Fruit fly (Drosophila melanogaster) whole organism, embryonic: ENCODE results near the gene CG31436.

Source experiments
- Asciz ChIP-seq: fragments of 200-800 bp; sonication (Bioruptor generic); optimal IDR thresholded peaks from 2 replicates; lab custom pipeline; 2017; ENCODE audit warnings: missing biosample characterization, mild to moderate bottlenecking, missing genetic modification characterization, missing genetic modification reagents
- Bgb ChIP-seq: fragments of 200-800 bp; sonication (Bioruptor generic); IDR thresholded peaks from 2 replicates; pipeline ENCODE4 v1.3.6; 2022; ENCODE audit warnings: missing biosample characterization, missing genetic modification characterization; ENCODE audit not compliant: partially characterized antibody
- CG10366 ChIP-seq: fragments of 200-800 bp; sonication (Bioruptor generic); IDR thresholded peaks from 2 replicates; pipeline ENCODE4 v1.3.6; 2022; ENCODE audit warnings: missing biosample characterization, missing genetic modification characterization
- CG11085 ChIP-seq: fragments of 200-800 bp; sonication (Bioruptor generic); IDR thresholded peaks from 2 replicates; pipeline ENCODE4 v1.3.6; 2022; ENCODE audit warnings: missing biosample characterization, missing genetic modification characterization
- CG12659 ChIP-seq: fragments of 200-800 bp; sonication (Bioruptor generic); optimal IDR thresholded peaks from 3 replicates; lab custom pipeline; 2017; ENCODE audit warnings: mild to moderate bottlenecking, missing biosample characterization, missing genetic modification reagents, missing genetic modification characterization
- CG12744 ChIP-seq: fragments of 200-800 bp; sonication (Bioruptor generic); optimal IDR thresholded peaks from 2 replicates; lab custom pipeline; 2016; ENCODE audit warnings: missing biosample characterization, missing genetic modification characterization
- CG13287 ChIP-seq: fragments of 200-800 bp; sonication (Bioruptor generic); IDR thresholded peaks from 2 replicates; pipeline ENCODE4 v1.3.6; 2022; ENCODE audit warnings: missing biosample characterization, missing genetic modification characterization; ENCODE audit not compliant: partially characterized antibody
- CG16815 ChIP-seq: fragments of 200-800 bp; sonication (Bioruptor generic); optimal IDR thresholded peaks from 3 replicates; lab custom pipeline; 2017; ENCODE audit warnings: missing biosample characterization, mild to moderate bottlenecking, missing genetic modification characterization
- CG17361 ChIP-seq: fragments of 200-800 bp; sonication (Bioruptor generic); IDR thresholded peaks from 3 replicates; pipeline ENCODE4 v1.3.6; 2022; ENCODE audit warnings: missing biosample characterization, missing genetic modification characterization
- CG17612 ChIP-seq: fragments of 200-800 bp; sonication (Bioruptor generic); IDR thresholded peaks from 2 replicates; pipeline ENCODE4 v1.3.6; 2022; ENCODE audit warnings: missing biosample characterization, missing genetic modification characterization
- CG18619 ChIP-seq: fragments of 200-800 bp; sonication (Bioruptor generic); optimal IDR thresholded peaks from 3 replicates; lab custom pipeline; 2017; ENCODE audit warnings: missing biosample characterization, mild to moderate bottlenecking, missing genetic modification characterization
- CG2678 ChIP-seq: fragments of 200-800 bp; sonication (Bioruptor generic); optimal IDR thresholded peaks from 3 replicates; lab custom pipeline; 2019; ENCODE audit warnings: missing biosample characterization, mild to moderate bottlenecking, missing genetic modification characterization, moderate library complexity
- CG31365 ChIP-seq: fragments of 200-800 bp; sonication (Bioruptor generic); optimal IDR thresholded peaks from 2 replicates; lab custom pipeline; 2018; ENCODE audit warnings: missing biosample characterization, mild to moderate bottlenecking, missing genetic modification characterization
- CG32772 ChIP-seq: fragments of 200-800 bp; sonication (Bioruptor generic); IDR thresholded peaks from 2 replicates; pipeline ENCODE4 v1.3.6; 2022; ENCODE audit warnings: missing biosample characterization, missing genetic modification characterization
- CG3281 ChIP-seq: fragments of 200-800 bp; sonication (Bioruptor generic); optimal IDR thresholded peaks from 3 replicates; lab custom pipeline; 2017; ENCODE audit warnings: missing biosample characterization, mild to moderate bottlenecking, missing genetic modification characterization
- CG3838 ChIP-seq: fragments of 200-800 bp; sonication (Bioruptor generic); optimal IDR thresholded peaks from 3 replicates; lab custom pipeline; 2016; ENCODE audit warnings: missing biosample characterization, missing genetic modification characterization
- CG3847 ChIP-seq: fragments of 200-800 bp; sonication (Bioruptor generic); IDR thresholded peaks from 2 replicates; pipeline ENCODE4 v1.3.6; 2022; ENCODE audit warnings: missing biosample characterization, missing genetic modification characterization
- CG3995 ChIP-seq: fragments of 200-800 bp; sonication (Bioruptor generic); optimal IDR thresholded peaks from 3 replicates; lab custom pipeline; 2016; ENCODE audit warnings: missing biosample characterization, missing genetic modification characterization
- CG6689 ChIP-seq: fragments of 200-800 bp; sonication (Bioruptor generic); IDR thresholded peaks from 2 replicates; pipeline ENCODE4 v1.3.6; 2022; ENCODE audit warnings: missing biosample characterization, missing genetic modification characterization
- CG7839 ChIP-seq: fragments of 200-800 bp; sonication (Bioruptor generic); optimal IDR thresholded peaks from 3 replicates; lab custom pipeline; 2018; ENCODE audit warnings: missing biosample characterization, mild to moderate bottlenecking, missing genetic modification characterization, moderate library complexity
- CTCF ChIP-seq: fragments of 200-800 bp; sonication (Bioruptor generic); optimal IDR thresholded peaks from 2 replicates; lab custom pipeline; 2017; ENCODE audit warnings: missing biosample characterization, mild to moderate bottlenecking, missing genetic modification characterization, moderate library complexity
- Fer1 ChIP-seq: fragments of 200-800 bp; sonication (Bioruptor generic); optimal IDR thresholded peaks from 2 replicates; lab custom pipeline; 2017; ENCODE audit warnings: missing biosample characterization, mild to moderate bottlenecking, missing genetic modification characterization
- Fer3 ChIP-seq: fragments of 200-800 bp; sonication (Bioruptor generic); optimal IDR thresholded peaks from 2 replicates; lab custom pipeline; 2018; ENCODE audit warnings: missing biosample characterization, mild to moderate bottlenecking, missing genetic modification characterization, moderate library complexity
- Hand ChIP-seq: fragments of 200-800 bp; sonication (Bioruptor generic); optimal IDR thresholded peaks from 2 replicates; lab custom pipeline; 2017; ENCODE audit warnings: mild to moderate bottlenecking, missing biosample characterization, missing genetic modification reagents, missing genetic modification characterization
- HmgZ ChIP-seq: fragments of 200-800 bp; sonication (Bioruptor generic); optimal IDR thresholded peaks from 2 replicates; lab custom pipeline; 2018; ENCODE audit warnings: missing biosample characterization, mild to moderate bottlenecking, missing genetic modification characterization
- Hmr ChIP-seq: fragments of 200-800 bp; sonication (Bioruptor generic); optimal IDR thresholded peaks from 3 replicates; lab custom pipeline; 2017; ENCODE audit warnings: mild to moderate bottlenecking, missing biosample characterization, missing genetic modification reagents, missing genetic modification characterization
- Hmx ChIP-seq: fragments of 200-800 bp; sonication (Bioruptor generic); optimal IDR thresholded peaks from 2 replicates; lab custom pipeline; 2016; ENCODE audit warnings: missing biosample characterization, missing genetic modification characterization
- Myb ChIP-seq: fragments of 200-800 bp; sonication (Bioruptor generic); optimal IDR thresholded peaks from 2 replicates; lab custom pipeline; 2016; ENCODE audit warnings: missing biosample characterization, missing genetic modification characterization
- Neu2 ChIP-seq: fragments of 200-800 bp; sonication (Bioruptor generic); optimal IDR thresholded peaks from 3 replicates; lab custom pipeline; 2016; ENCODE audit warnings: missing biosample characterization, missing genetic modification characterization, borderline replicate concordance
- Spps ChIP-seq: fragments of 200-800 bp; sonication (Bioruptor generic); optimal IDR thresholded peaks from 2 replicates; lab custom pipeline; 2018; ENCODE audit warnings: missing biosample characterization, mild to moderate bottlenecking, missing genetic modification characterization
- ato ChIP-seq: fragments of 200-800 bp; sonication (Bioruptor generic); IDR thresholded peaks from 2 replicates; pipeline ENCODE4 v1.3.6; 2022; ENCODE audit warnings: missing biosample characterization, missing genetic modification characterization; ENCODE audit not compliant: partially characterized antibody
- bbx ChIP-seq: fragments of 200-800 bp; sonication (Bioruptor generic); IDR thresholded peaks from 2 replicates; pipeline ENCODE4 v1.3.6; 2022; ENCODE audit warnings: missing biosample characterization, missing genetic modification characterization; ENCODE audit not compliant: partially characterized antibody
- cg ChIP-seq: fragments of 200-800 bp; sonication (Bioruptor generic); optimal IDR thresholded peaks from 3 replicates; lab custom pipeline; 2019; ENCODE audit warnings: missing biosample characterization, mild to moderate bottlenecking, missing genetic modification characterization, moderate library complexity
- crol ChIP-seq: fragments of 200-800 bp; sonication (Bioruptor generic); IDR thresholded peaks from 2 replicates; pipeline ENCODE4 v1.3.6; 2022; ENCODE audit warnings: missing biosample characterization, missing genetic modification characterization
- cwo ChIP-seq: fragments of 200-800 bp; sonication (Bioruptor generic); optimal IDR thresholded peaks from 3 replicates; lab custom pipeline; 2017; ENCODE audit warnings: missing biosample characterization, missing genetic modification characterization, mild to moderate bottlenecking, moderate library complexity, missing genetic modification reagents
- da ChIP-seq: fragments of 200-800 bp; sonication (Bioruptor generic); optimal IDR thresholded peaks from 2 replicates; lab custom pipeline; 2016; ENCODE audit warnings: missing biosample characterization, missing genetic modification characterization
- eve ChIP-seq, 2 experiments: fragments of >200 bp; optimal IDR thresholded peaks; 2 replicates each; lab custom pipeline; 2017; ENCODE audit warnings: missing biosample characterization in 2 of 2, missing genetic modification characterization in 2 of 2
- fd102C ChIP-seq: fragments of 200-800 bp; sonication (Bioruptor generic); optimal IDR thresholded peaks from 2 replicates; lab custom pipeline; 2018; ENCODE audit warnings: missing biosample characterization, mild to moderate bottlenecking, missing genetic modification characterization, moderate library complexity
- fd3F ChIP-seq: fragments of 200-800 bp; sonication (Bioruptor generic); optimal IDR thresholded peaks from 2 replicates; lab custom pipeline; 2018; ENCODE audit warnings: missing biosample characterization, mild to moderate bottlenecking, missing genetic modification characterization, moderate library complexity
- inv ChIP-seq: fragments of 200-800 bp; sonication (Bioruptor generic); IDR thresholded peaks from 2 replicates; pipeline ENCODE4 v1.3.6; 2022; ENCODE audit warnings: missing biosample characterization, missing genetic modification characterization; ENCODE audit not compliant: partially characterized antibody
- ken ChIP-seq: fragments of 200-800 bp; sonication (Bioruptor generic); IDR thresholded peaks from 3 replicates; pipeline ENCODE4 v1.3.6; 2022; ENCODE audit warnings: missing biosample characterization, missing genetic modification characterization
- knrl ChIP-seq: fragments of 200-800 bp; sonication (Bioruptor generic); IDR thresholded peaks from 3 replicates; pipeline ENCODE4 v1.3.6; 2022; ENCODE audit warnings: missing biosample characterization, missing genetic modification characterization; ENCODE audit not compliant: partially characterized antibody
- mirr ChIP-seq: fragments of 200-800 bp; sonication (Bioruptor generic); optimal IDR thresholded peaks from 3 replicates; lab custom pipeline; 2018; ENCODE audit warnings: missing biosample characterization, mild to moderate bottlenecking, missing genetic modification characterization
- nerfin-2 ChIP-seq: fragments of 200-800 bp; sonication (Bioruptor generic); IDR thresholded peaks from 2 replicates; pipeline ENCODE4 v1.3.6; 2022; ENCODE audit warnings: missing biosample characterization, missing genetic modification characterization; ENCODE audit not compliant: partially characterized antibody
- pan ChIP-seq, 4 experiments: fragments of >200 bp in 3 of 4; fragments of 200-800 bp in 1 of 4; sonication (Bioruptor generic) in 1 of 4; optimal IDR thresholded peaks in 3 of 4; IDR thresholded peaks in 1 of 4; 2 replicates each; pipeline versions ENCODE4 v1.3.6 to Lab custom; 2017 to 2022; ENCODE audit warnings: missing biosample characterization in 2 of 4, missing genetic modification characterization in 2 of 4, mixed read lengths in 1 of 4
- schlank ChIP-seq: fragments of 200-800 bp; sonication (Bioruptor generic); optimal IDR thresholded peaks from 2 replicates; lab custom pipeline; 2018; ENCODE audit warnings: missing biosample characterization, mild to moderate bottlenecking, missing genetic modification characterization
- shn ChIP-seq: fragments of 200-800 bp; sonication (Bioruptor generic); optimal IDR thresholded peaks from 3 replicates; lab custom pipeline; 2016; ENCODE audit warnings: missing biosample characterization, missing genetic modification characterization
- tap ChIP-seq: fragments of 200-800 bp; optimal IDR thresholded peaks from 3 replicates; lab custom pipeline; 2019; ENCODE audit warnings: missing biosample characterization, mild to moderate bottlenecking, missing genetic modification characterization, moderate library complexity
- tio ChIP-seq: fragments of 200-800 bp; sonication (Bioruptor generic); optimal IDR thresholded peaks from 2 replicates; lab custom pipeline; 2017; ENCODE audit warnings: missing biosample characterization, missing genetic modification characterization, inconsistent platforms

CG31436 gene

DNA sequence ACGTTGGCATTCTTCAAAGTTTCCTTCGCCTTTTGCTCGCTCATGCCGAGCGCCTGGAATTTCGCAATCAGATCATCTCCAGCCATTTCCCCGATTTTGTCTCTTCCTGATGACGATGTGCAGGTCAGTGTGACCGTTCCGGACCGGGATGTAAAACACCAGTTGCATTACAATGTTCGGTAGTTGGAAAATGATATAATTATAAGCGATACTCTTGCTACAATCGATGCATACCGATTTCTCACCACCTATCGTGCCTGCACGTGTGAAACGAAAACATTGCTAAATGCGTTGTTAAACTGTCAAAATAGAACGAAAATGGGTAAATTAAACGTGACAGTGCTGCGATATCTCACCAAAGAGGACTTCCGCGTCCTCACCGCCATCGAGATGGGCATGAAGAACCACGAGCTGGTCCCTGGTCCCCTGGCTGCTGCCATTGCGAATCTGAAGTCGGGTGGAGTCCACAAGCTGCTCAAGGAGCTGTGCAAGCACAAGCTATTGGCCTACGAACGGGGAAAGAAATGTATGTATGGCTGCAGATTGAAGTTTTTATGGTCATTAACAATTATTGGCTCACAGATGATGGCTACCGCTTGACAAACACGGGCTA is 38.2 kb upstream of the CG31436 start, which contains the start of the genes GlnRS and RIOK2 (continued):
- TF ChIP-seq Bgb (GFP tag; lab: Robert Waterston, UW) (peak; percentile 98), HmgZ (tag; lab: Kevin White, UChicago) (peak; percentile 86), Neu2 (GFP tag; lab: Kevin White, UChicago) (peak; percentile 10), CG2678 (tag; lab: Kevin White, UChicago) (no peak), pan (optimal IDR thresholded peaks at IDR 0.05; lab: Kevin White, UChicago) (no peak), pan (GFP tag; optimal IDR thresholded peaks at IDR 0.05 in 1 of 2, IDR thresholded peaks at IDR 0.05 in 1 of 2) (no peak), tio (no peak), CTCF (GFP tag; lab: Kevin White, UChicago) (peak; percentile 10), CG3847 (GFP tag; lab: Robert Waterston, UW) (peak; percentile 45; the same call in 1 of the 2 replicates), CG3281 (no peak), ato (peak; percentile 90), eve (GFP tag; optimal IDR thresholded peaks at IDR 0.05; lab: Kevin White, UChicago) (no peak), Spps (tag; lab: Kevin White, UChicago) (no peak), CG12659 (peak; percentile 64), bbx (GFP tag; lab: Robert Waterston, UW) (peak; percentile 96), CG16815 (GFP tag; lab: Kevin White, UChicago) (no peak), cg (GFP tag; lab: Kevin White, UChicago) (no peak), nerfin-2 (peak; percentile 75; the same call in 1 of the 2 replicates), CG13287 (GFP tag; lab: Robert Waterston, UW) (peak; percentile 99), Hmr (GFP tag; lab: Kevin White, UChicago) (no peak), CG18619 (GFP tag; lab: Kevin White, UChicago) (no peak), Hand (no peak), inv (peak; percentile 94), CG11085 (GFP tag; lab: Robert Waterston, UW) (no peak), knrl (GFP tag; lab: Robert Waterston, UW) (peak; percentile 95), CG7839 (tag; lab: Kevin White, UChicago) (no peak), CG3995 (GFP tag; lab: Kevin White, UChicago) (peak; percentile 50), ken (GFP tag; lab: Robert Waterston, UW) (no peak), CG32772 (GFP tag; lab: Robert Waterston, UW) (no peak), Fer1 (no peak), Fer3 (tag; lab: Kevin White, UChicago) (no peak), CG17612 (GFP tag; lab: Robert Waterston, UW) (no peak), CG10366 (GFP tag; lab: Robert Waterston, UW) (no peak), CG3838 (GFP tag; lab: Kevin White, UChicago) (no peak), da (GFP tag; lab: Kevin White, UChicago) (no peak), Hmx (GFP tag; lab: Kevin White, UChicago) (no peak), CG31365 (tag; lab: Kevin White, UChicago) (no peak), CG6689 (GFP tag; lab: Robert Waterston, UW) (no peak), tap (no peak), Asciz (GFP tag; lab: Kevin White, UChicago) (no peak), fd3F (no peak), cwo (GFP tag; lab: Kevin White, UChicago) (peak; percentile 96), fd102C (no peak), CG17361 (GFP tag; lab: Robert Waterston, UW) (no peak), schlank (tag; lab: Kevin White, UChicago) (no peak), mirr (GFP tag; lab: Kevin White, UChicago) (peak; percentile 6), CG12744 (no peak), Myb (GFP tag; lab: Kevin White, UChicago) (peak; percentile 60), shn (GFP tag; lab: Kevin White, UChicago) (no peak), crol (no peak)
